Worm (Caenorhabditis elegans) whole organism, L2 larva: ENCODE results near the gene C33D3.5.

Experiments used
- F13H6.1 ChIP-seq: sonication (generic microtip); optimal IDR thresholded peaks from 2 replicates; lab custom pipeline; 2016; ENCODE audit warnings: missing genetic modification characterization, missing compliant biosample characterization
- elt-3 ChIP-seq: sonication (generic microtip); optimal IDR thresholded peaks from 2 replicates; lab custom pipeline; 2017; ENCODE audit warnings: missing biosample characterization, missing genetic modification characterization
- fos-1 ChIP-seq: fragments of 150-350 bp; optimal IDR thresholded peaks from 2 replicates; lab custom pipeline; 2014; ENCODE audit warnings: missing biosample characterization, missing genetic modification characterization
- lin-13 ChIP-seq: fragments of 150-350 bp; optimal IDR thresholded peaks from 2 replicates; lab custom pipeline; 2014; ENCODE audit warnings: missing biosample characterization, missing genetic modification reagents, missing genetic modification characterization
- nhr-237 ChIP-seq: fragments of 150-350 bp; optimal IDR thresholded peaks from 2 replicates; lab custom pipeline; 2014; ENCODE audit warnings: missing biosample characterization, missing genetic modification characterization
- peb-1 ChIP-seq: fragments of 150-350 bp; optimal IDR thresholded peaks from 2 replicates; lab custom pipeline; 2014; ENCODE audit warnings: missing biosample characterization, missing genetic modification characterization
- skn-1 ChIP-seq: sonication (generic microtip); optimal IDR thresholded peaks from 2 replicates; lab custom pipeline; 2017; ENCODE audit warnings: missing biosample characterization, missing genetic modification characterization
- sma-9 ChIP-seq, 2 experiments: fragments of 150-350 bp in 1 of 2; sonication (generic microtip) in 1 of 2; optimal IDR thresholded peaks; 2 replicates each; lab custom pipeline; 2014 to 2016; ENCODE audit warnings: missing genetic modification characterization in 2 of 2, mild to moderate bottlenecking in 1 of 2, missing biosample characterization in 1 of 2, missing compliant biosample characterization in 1 of 2, missing genetic modification reagents in 1 of 2, moderate library complexity in 1 of 2
- ztf-11 ChIP-seq: sonication (generic microtip); optimal IDR thresholded peaks from 2 replicates; lab custom pipeline; 2017; ENCODE audit warnings: missing biosample characterization, missing genetic modification characterization

DNA sequence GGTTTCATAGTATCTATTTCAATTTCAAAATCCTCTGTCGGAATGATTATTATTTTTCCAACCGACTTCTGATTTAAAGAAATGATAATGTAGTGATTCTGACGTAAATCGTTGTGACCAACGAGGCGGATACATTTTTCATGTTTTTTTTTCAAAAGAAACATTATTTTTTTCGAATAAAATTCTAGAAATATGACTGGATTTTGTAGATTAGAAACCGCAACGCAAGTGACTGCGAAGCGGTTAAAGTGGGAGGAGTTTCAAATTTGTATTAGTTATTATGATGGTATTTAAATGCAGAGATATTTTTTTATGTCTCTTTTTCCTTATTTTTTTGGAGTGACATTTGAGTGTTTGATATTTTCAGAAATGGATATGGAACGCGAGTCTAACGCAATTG lies 44.2 kb upstream of the C33D3.5 start, which contains the start of gene C39B10.5:
- TF ChIP-seq fos-1 (tag; lab: Kevin White, UChicago): no peak
- TF ChIP-seq elt-3 (tag; lab: Kevin White, UChicago): no peak
- TF ChIP-seq nhr-237 (tag; lab: Kevin White, UChicago): no peak
- no peak for TF ChIP-seq peb-1 (tag; lab: Kevin White, UChicago)
- no peak for TF ChIP-seq sma-9 (GFP tag; optimal IDR thresholded peaks at IDR 0.05; lab: Kevin White, UChicago)
- no peak for TF ChIP-seq sma-9 (tag; optimal IDR thresholded peaks at IDR 0.05; lab: Kevin White, UChicago)
- no peak for TF ChIP-seq skn-1 (tag; lab: Kevin White, UChicago)
- TF ChIP-seq lin-13 (GFP tag; lab: Kevin White, UChicago): no peak
- no peak for TF ChIP-seq ztf-11 (tag; lab: Kevin White, UChicago)
- no peak for TF ChIP-seq F13H6.1
